Fruit fly (Drosophila melanogaster) Kc167 (cell line): ENCODE measurements around the gene Uro.

Source experiments
- h ChIP-seq: fragments of >200 bp; optimal IDR thresholded peaks from 3 replicates; lab custom pipeline; 2018; ENCODE audit warnings: missing external identifiers
- insv ChIP-seq: fragments of >200 bp; optimal IDR thresholded peaks from 3 replicates; lab custom pipeline; 2018; ENCODE audit warnings: missing external identifiers
- ttk ChIP-seq: sonication (Bioruptor generic); optimal IDR thresholded peaks from 2 replicates; lab custom pipeline; 2017; ENCODE audit warnings: missing external identifiers

DNA sequence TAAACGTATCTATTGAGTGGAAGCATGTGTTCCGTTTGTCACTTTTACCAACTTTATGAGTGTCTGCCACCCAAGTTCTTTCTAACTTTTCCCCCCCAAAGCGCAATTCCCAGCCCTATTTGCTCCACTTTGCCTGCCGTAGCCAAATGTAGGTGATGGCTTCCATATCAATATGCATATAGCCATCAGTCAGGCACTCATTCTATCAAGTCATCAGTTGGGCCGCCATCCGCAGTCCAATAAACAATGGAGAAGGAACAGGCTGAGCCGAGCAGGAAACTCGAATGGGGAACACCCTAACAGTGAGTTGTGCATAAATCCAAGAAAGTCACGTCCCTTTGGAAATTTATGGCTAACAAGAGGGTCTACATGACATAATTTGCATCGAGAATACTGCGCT lies 27.7 kb downstream of the Uro start:
- TF ChIP-seq insv (no peak), h (lab: Kevin White, UChicago) (no peak), ttk (lab: Kevin White, UChicago) (no peak)
